Fruit fly (Drosophila melanogaster): Measurements from ENCODE around the gene CG31145.

Gene CG31145

DNA sequence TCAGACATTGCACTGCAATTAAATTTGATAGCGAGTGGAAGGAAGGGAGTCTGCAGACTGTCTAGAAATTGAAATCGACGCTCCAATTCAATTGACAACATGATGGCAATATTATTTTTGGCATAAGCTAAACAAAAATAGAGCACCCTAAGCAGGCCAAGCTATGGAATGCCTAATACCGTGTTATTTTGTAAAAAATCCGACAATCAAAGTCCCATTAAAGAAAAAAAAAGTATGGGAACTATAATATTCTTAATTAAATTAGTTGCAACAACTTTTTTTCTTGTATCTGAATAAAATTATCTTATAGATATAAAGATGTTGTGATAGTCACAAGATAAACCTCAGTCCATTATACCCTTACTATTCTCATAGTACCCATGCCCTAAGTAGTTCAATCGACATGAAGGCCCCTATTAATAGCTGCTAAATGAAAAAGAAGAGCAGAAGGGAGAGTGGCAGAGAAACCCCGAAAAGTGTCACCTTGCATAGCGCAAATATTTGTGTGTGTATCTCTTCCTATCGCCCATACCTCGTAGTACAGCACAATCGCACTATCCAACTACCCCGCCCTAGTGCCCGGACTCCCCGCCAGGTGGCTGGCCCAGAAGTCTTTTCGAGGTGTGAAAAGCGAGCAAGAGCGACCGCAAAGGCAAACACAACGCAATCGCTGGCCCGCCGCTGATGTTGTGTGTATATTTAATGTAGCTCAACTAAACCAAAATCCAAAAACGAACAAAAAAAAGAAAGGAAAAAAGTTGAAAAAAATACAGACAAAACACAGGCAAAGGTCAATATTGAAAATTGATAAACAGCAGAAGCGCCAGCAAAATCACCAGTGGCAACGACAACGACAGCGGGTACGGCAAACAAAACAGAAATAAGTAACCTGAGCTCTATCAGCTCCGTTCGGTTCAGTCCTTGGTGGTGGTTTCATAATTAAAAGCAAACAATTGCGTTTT is 11.8 kb downstream of the CG31145 start (continued):
- no peak for TF ChIP-seq CG17802 (tag; optimal IDR thresholded peaks at IDR 0.05)
- TF ChIP-seq CG5180 (GFP tag; optimal IDR thresholded peaks at IDR 0.05), result peak; percentile 68
- peak; percentile 60 for TF ChIP-seq unpg (GFP tag; optimal IDR thresholded peaks at IDR 0.05)
- no peak for TF ChIP-seq Dref (GFP tag; IDR thresholded peaks at IDR 0.05)
- TF ChIP-seq Jarid2 (GFP tag; optimal IDR thresholded peaks at IDR 0.05), result peak; percentile 58
- TF ChIP-seq CG6765 (GFP tag; optimal IDR thresholded peaks at IDR 0.05), result peak; percentile 62
- TF ChIP-seq HmgD (GFP tag; optimal IDR thresholded peaks at IDR 0.05), result peak; percentile 29
- TF ChIP-seq stwl (tag; optimal IDR thresholded peaks at IDR 0.05), result peak; percentile 37
- TF ChIP-seq CG2678 (tag; optimal IDR thresholded peaks at IDR 0.05), result peak; percentile 77
- no peak for TF ChIP-seq CG16813 (GFP tag; IDR thresholded peaks at IDR 0.05; ENCODE audit: partially characterized antibody)
- TF ChIP-seq ara (GFP tag; IDR thresholded peaks at IDR 0.05), result peak; percentile 54; the same call in 1 of the 2 replicates
- no peak for TF ChIP-seq cg (GFP tag; optimal IDR thresholded peaks at IDR 0.05)
- TF ChIP-seq Camta (GFP tag; optimal IDR thresholded peaks at IDR 0.05), result peak; percentile 75
- TF ChIP-seq sisA (GFP tag; IDR thresholded peaks at IDR 0.05), result no peak
- TF ChIP-seq CG3163 (GFP tag; optimal IDR thresholded peaks at IDR 0.05), result peak; percentile 59
- peak; percentile 78 for TF ChIP-seq nau (GFP tag; optimal IDR thresholded peaks at IDR 0.05)
- TF ChIP-seq eyg (GFP tag; optimal IDR thresholded peaks at IDR 0.05), result no peak
- peak; percentile 96 for TF ChIP-seq sens (GFP tag)
- no peak for TF ChIP-seq amos (GFP tag; IDR thresholded peaks at IDR 0.05; ENCODE audit: partially characterized antibody)
- TF ChIP-seq CG12299 (tag; optimal IDR thresholded peaks at IDR 0.05), result peak; percentile 44
- TF ChIP-seq H2.0 (GFP tag; IDR thresholded peaks at IDR 0.05), result no peak
- no peak; the same call in 1 of the 2 replicates for TF ChIP-seq bowl (GFP tag; IDR thresholded peaks at IDR 0.05)
- peak; percentile 53 for TF ChIP-seq scrt (GFP tag; optimal IDR thresholded peaks at IDR 0.05)
- peak; percentile 69 for TF ChIP-seq Xrp1 (GFP tag; IDR thresholded peaks at IDR 0.05)
- TF ChIP-seq psq (GFP tag; optimal IDR thresholded peaks at IDR 0.05), result peak; percentile 47
- peak; percentile 56 for TF ChIP-seq CG12942 (GFP tag; optimal IDR thresholded peaks at IDR 0.05)
- peak; percentile 84 for TF ChIP-seq ac (GFP tag; optimal IDR thresholded peaks at IDR 0.05)
- peak; percentile 25; the same call in 1 of the 3 replicates for TF ChIP-seq ase (GFP tag; IDR thresholded peaks at IDR 0.05)
- TF ChIP-seq so (GFP tag; IDR thresholded peaks at IDR 0.05), result peak; percentile 86; the same call in 2 of the 3 replicates
- TF ChIP-seq CG10462 (GFP tag; optimal IDR thresholded peaks at IDR 0.05), result peak; percentile 58
- TF ChIP-seq Fer2 (tag; optimal IDR thresholded peaks at IDR 0.05), result no peak
- TF ChIP-seq CG30020 (tag; optimal IDR thresholded peaks at IDR 0.05), result no peak
- TF ChIP-seq lov (optimal IDR thresholded peaks at IDR 0.05), result no peak
- TF ChIP-seq lov (GFP tag; IDR thresholded peaks at IDR 0.05), result peak; percentile 81; the same call in 1 of the 3 replicates
- 0 out of 2 replicates have a peak, but pooled peaks have one; percentile 34 for TF ChIP-seq wdn (GFP tag; IDR thresholded peaks at IDR 0.05)
- TF ChIP-seq Ravus (GFP tag; IDR thresholded peaks at IDR 0.05), result no peak
- TF ChIP-seq CG7987 (GFP tag; optimal IDR thresholded peaks at IDR 0.05), result peak; percentile 61
- no peak for TF ChIP-seq CG2889 (GFP tag; IDR thresholded peaks at IDR 0.05)
- peak; percentile 73 for TF ChIP-seq CG13123 (GFP tag; optimal IDR thresholded peaks at IDR 0.05)
- TF ChIP-seq Doc2 (GFP tag; IDR thresholded peaks at IDR 0.05), result no peak
- no peak for TF ChIP-seq Rx (GFP tag; IDR thresholded peaks at IDR 0.05)
- TF ChIP-seq slou (GFP tag; optimal IDR thresholded peaks at IDR 0.05), result no peak
- TF ChIP-seq CG7839 (tag; optimal IDR thresholded peaks at IDR 0.05), result peak; percentile 33
- TF ChIP-seq CG11398 (GFP tag; optimal IDR thresholded peaks at IDR 0.05), result peak; percentile 87
- no peak for TF ChIP-seq pita (GFP tag; optimal IDR thresholded peaks at IDR 0.05)
- peak; percentile 37; the same call in 1 of the 2 replicates for TF ChIP-seq seq (GFP tag; IDR thresholded peaks at IDR 0.05)
- TF ChIP-seq repo (GFP tag; optimal IDR thresholded peaks at IDR 0.05), result peak; percentile 52
- TF ChIP-seq gem (tag; optimal IDR thresholded peaks at IDR 0.05), result peak; percentile 69
- TF ChIP-seq kni (GFP tag; optimal IDR thresholded peaks at IDR 0.05), result peak; percentile 90

Measured in whole organism, embryonic.